Worm (Caenorhabditis elegans): ENCODE results near the gene W08A12.3.

Gene W08A12.3

ce11 chrV:3634293-3635016 lies 48.2 kb upstream of the W08A12.3 start (continued):
- TF ChIP-seq tra-1 (GFP tag; IDR thresholded peaks at IDR 0.05) = no peak
- TF ChIP-seq pqm-1 (tag; optimal IDR thresholded peaks at IDR 0.05) = peak; percentile 76
- TF ChIP-seq hif-1 (tag; optimal IDR thresholded peaks at IDR 0.05) = peak in 1 of 2 experiments; percentile 62
- 0 out of 2 replicates have a peak, but pooled peaks have one; percentile 9 for TF ChIP-seq saeg-2 (GFP tag; IDR thresholded peaks at IDR 0.05)
- no peak for TF ChIP-seq nhr-237 (tag; optimal IDR thresholded peaks at IDR 0.05)
- TF ChIP-seq dve-1 (tag; optimal IDR thresholded peaks at IDR 0.05; ENCODE audit: insufficient read depth) = peak; percentile 97
- no peak for TF ChIP-seq unc-39 (tag; optimal IDR thresholded peaks at IDR 0.05)
- TF ChIP-seq nhr-28 (tag; optimal IDR thresholded peaks at IDR 0.05) = peak; percentile 93
- no peak for TF ChIP-seq spr-3 (GFP tag; optimal IDR thresholded peaks at IDR 0.05)
- TF ChIP-seq lin-38 (GFP tag; IDR thresholded peaks at IDR 0.05) = 0 out of 2 replicates have a peak, but pooled peaks have one; percentile 31
- peak; percentile 78 for TF ChIP-seq hlh-11 (tag; optimal IDR thresholded peaks at IDR 0.05)
- TF ChIP-seq egl-27 (tag; optimal IDR thresholded peaks at IDR 0.05) = no peak
- no peak for TF ChIP-seq ctbp-1 (GFP tag; IDR thresholded peaks at IDR 0.05)
- peak; percentile 77; the same call in 1 of the 2 replicates for TF ChIP-seq zfp-3 (GFP tag; conservative IDR thresholded peaks at IDR 0.05)
- TF ChIP-seq snpc-4 (tag; optimal IDR thresholded peaks at IDR 0.05) = no peak
- no peak for TF ChIP-seq aly-2 (tag; optimal IDR thresholded peaks at IDR 0.05)
- TF ChIP-seq lin-1 (GFP tag; IDR thresholded peaks at IDR 0.05) = 0 out of 2 replicates have a peak, but pooled peaks have one; percentile 12
- peak; percentile 44 for TF ChIP-seq mes-2 (tag; optimal IDR thresholded peaks at IDR 0.05; ENCODE audit: poor library complexity, severe bottlenecking)
- TF ChIP-seq madf-9 (GFP tag; conservative IDR thresholded peaks at IDR 0.05) = no peak
- peak; percentile 54 for TF ChIP-seq T20F7.1 (GFP tag; optimal IDR thresholded peaks at IDR 0.05)
- TF ChIP-seq Y5F2A.4 (GFP tag; optimal IDR thresholded peaks at IDR 0.05) = no peak

ce11 chrV:3637086-3637485 lies 45.6 kb upstream of the W08A12.3 start, which contains the start of gene srx-41:
Gene srx-41 (minus strand): TSS chrV:3637186.
- TF ChIP-seq ama-1 (optimal IDR thresholded peaks at IDR 0.05) = no peak
- no peak for TF ChIP-seq lin-38 (GFP tag; IDR thresholded peaks at IDR 0.05)
- TF ChIP-seq vab-7 (GFP tag; IDR thresholded peaks at IDR 0.05) = no peak
- no peak for TF ChIP-seq unc-130 (GFP tag; optimal IDR thresholded peaks at IDR 0.05)
- TF ChIP-seq zip-2 (tag; optimal IDR thresholded peaks at IDR 0.05) = no peak
- TF ChIP-seq rbr-2 (tag; optimal IDR thresholded peaks at IDR 0.05) = no peak
- no peak for TF ChIP-seq lir-3 (tag; optimal IDR thresholded peaks at IDR 0.05)
- no peak for TF ChIP-seq jun-1 (tag; optimal IDR thresholded peaks at IDR 0.05)
- TF ChIP-seq tag-97 (GFP tag; IDR thresholded peaks at IDR 0.05) = no peak
- TF ChIP-seq lin-13 (GFP tag; optimal IDR thresholded peaks at IDR 0.05) = no peak
- TF ChIP-seq fos-1 (tag; optimal IDR thresholded peaks at IDR 0.05) = no peak
- TF ChIP-seq snpc-4 (tag; optimal IDR thresholded peaks at IDR 0.05) = no peak
- no peak for TF ChIP-seq nhr-111 (GFP tag; optimal IDR thresholded peaks at IDR 0.05)
- no peak for TF ChIP-seq nhr-6 (tag; optimal IDR thresholded peaks at IDR 0.05)

- TF ChIP-seq dmd-9 (GFP tag; IDR thresholded peaks at IDR 0.05) (no peak), lin-15B (tag; optimal IDR thresholded peaks at IDR 0.05) (no peak), duxl-1 (tag; optimal IDR thresholded peaks at IDR 0.05; ENCODE audit: poor library complexity) (no peak), lin-1 (GFP tag; IDR thresholded peaks at IDR 0.05) (no peak), unc-39 (tag; optimal IDR thresholded peaks at IDR 0.05) (no peak), lin-13 (GFP tag; optimal IDR thresholded peaks at IDR 0.05) (no peak), Y75B8A.6 (GFP tag; IDR thresholded peaks at IDR 0.05) (no peak), zag-1 (tag; optimal IDR thresholded peaks at IDR 0.05) (no peak)
Observed at ce11 chrV:3639873-3640272, 42.8 kb upstream of the W08A12.3 start.
